Fruit fly (Drosophila melanogaster): ENCODE results near the gene CG17105.

DNA sequence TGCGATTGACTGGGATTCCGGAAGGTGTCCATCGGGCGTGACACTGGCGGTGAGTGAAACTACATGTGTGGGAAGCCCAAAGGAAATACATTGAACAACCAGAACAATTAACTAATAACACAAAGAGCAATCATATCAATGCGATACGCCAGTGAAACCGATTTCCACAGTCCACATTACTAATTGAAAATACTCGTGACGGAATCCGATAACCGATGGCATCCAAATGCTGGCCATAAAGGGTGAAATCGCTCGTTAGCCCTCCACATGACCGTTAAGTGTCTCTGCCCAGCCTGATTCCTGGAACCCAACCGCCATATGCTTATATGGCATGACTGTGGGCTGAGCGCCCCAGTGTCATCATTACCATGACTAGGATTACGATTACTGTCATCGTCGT is 42.5 kb upstream of the CG17105 start, which contains the start of gene CG7329:
- TF ChIP-seq CG8478 (optimal IDR thresholded peaks at IDR 0.05) (no peak), psq (optimal IDR thresholded peaks at IDR 0.05) (no peak), pan (optimal IDR thresholded peaks at IDR 0.05) (no peak)
